Worm (Caenorhabditis elegans) whole organism, L4 larva: ENCODE data around the gene chat-1.

Source experiments
- F26F4.8 ChIP-seq: fragments of 200-800 bp; sonication (Bioruptor generic); conservative IDR thresholded peaks from 2 replicates; pipeline ENCODE4 v1.3.6; 2022; ENCODE audit warnings: missing genetic modification characterization, missing compliant biosample characterization
- F44E2.7 ChIP-seq: fragments of 200-800 bp; sonication (Bioruptor generic); IDR thresholded peaks from 2 replicates; pipeline ENCODE4 v2.1.2; 2022; ENCODE audit warnings: missing genetic modification characterization, missing compliant biosample characterization
- ZK546.5 ChIP-seq, 2 experiments: sonication (generic microtip); optimal IDR thresholded peaks; 2 replicates each; lab custom pipeline; 2017; ENCODE audit warnings: missing biosample characterization in 2 of 2, missing genetic modification characterization in 2 of 2
- aha-1 ChIP-seq: fragments of 150-350 bp; peaks from one replicate; lab custom pipeline; 2014; ENCODE audit warnings: missing biosample characterization, missing genetic modification characterization
- aly-2 ChIP-seq: sonication (generic microtip); optimal IDR thresholded peaks from 2 replicates; lab custom pipeline; 2018; ENCODE audit warnings: missing biosample characterization, missing genetic modification characterization
- ama-1 ChIP-seq: fragments of 150-350 bp; optimal IDR thresholded peaks from 2 replicates; lab custom pipeline; 2014; ENCODE audit warnings: inconsistent platforms, mixed read lengths
- arid-1 ChIP-seq: fragments of 200-800 bp; sonication (Bioruptor generic); conservative IDR thresholded peaks from 2 replicates; pipeline ENCODE4 v1.3.6; 2022; ENCODE audit warnings: missing genetic modification reagents, missing genetic modification characterization, missing compliant biosample characterization
- ceh-32 ChIP-seq: sonication (generic microtip); optimal IDR thresholded peaks from 2 replicates; lab custom pipeline; 2016; ENCODE audit warnings: mild to moderate bottlenecking, missing genetic modification characterization, missing compliant biosample characterization; ENCODE audit not compliant: poor library complexity
- cey-2 ChIP-seq: sonication (generic microtip); optimal IDR thresholded peaks from 3 replicates; lab custom pipeline; 2017; ENCODE audit warnings: missing genetic modification characterization, mild to moderate bottlenecking, missing compliant biosample characterization, antibody characterized with exemption, borderline replicate concordance; ENCODE audit not compliant: insufficient read depth
- daf-12 ChIP-seq: fragments of 150-350 bp; optimal IDR thresholded peaks from 2 replicates; lab custom pipeline; 2014; ENCODE audit warnings: missing biosample characterization, missing genetic modification reagents, missing genetic modification characterization
- daf-16 ChIP-seq, 3 experiments: sonication (generic microtip); optimal IDR thresholded peaks; 2 replicates each; lab custom pipeline; 2016 to 2017; ENCODE audit warnings: missing genetic modification characterization in 3 of 3, missing genetic modification reagents in 3 of 3, mild to moderate bottlenecking in 2 of 3, missing compliant biosample characterization in 2 of 3, missing biosample characterization in 1 of 3, moderate library complexity in 1 of 3
- daf-8 ChIP-seq: fragments of 200-800 bp; sonication (Bioruptor generic); IDR thresholded peaks from 2 replicates; pipeline ENCODE4 v1.3.6; 2022; ENCODE audit warnings: missing genetic modification characterization, missing compliant biosample characterization
- dmd-6 ChIP-seq: fragments of 200-800 bp; sonication (Bioruptor generic); IDR thresholded peaks from 2 replicates; pipeline ENCODE4 v1.3.6; 2022; ENCODE audit warnings: missing genetic modification reagents, missing genetic modification characterization, missing compliant biosample characterization
- dmd-8 ChIP-seq: fragments of 200-800 bp; sonication (Bioruptor generic); IDR thresholded peaks from 2 replicates; pipeline ENCODE4 v1.3.6; 2022; ENCODE audit warnings: missing genetic modification characterization, missing compliant biosample characterization
- dmd-9 ChIP-seq: fragments of 200-800 bp; sonication (Bioruptor generic); IDR thresholded peaks from 2 replicates; pipeline ENCODE4 v1.3.6; 2022; ENCODE audit warnings: missing genetic modification reagents, missing genetic modification characterization, missing compliant biosample characterization
- dpl-1 ChIP-seq: fragments of 150-350 bp; optimal IDR thresholded peaks from 2 replicates; lab custom pipeline; 2014; ENCODE audit warnings: missing biosample characterization, missing genetic modification reagents, missing genetic modification characterization
- fkh-10 ChIP-seq: fragments of 150-350 bp; optimal IDR thresholded peaks from 2 replicates; lab custom pipeline; 2014; ENCODE audit warnings: missing biosample characterization, missing genetic modification reagents, missing genetic modification characterization
- hlh-11 ChIP-seq: fragments of 200-800 bp; sonication (Bioruptor generic); optimal IDR thresholded peaks from 2 replicates; lab custom pipeline; 2018; ENCODE audit warnings: mild to moderate bottlenecking, missing genetic modification characterization, missing compliant biosample characterization
- hlh-30 ChIP-seq: sonication (generic microtip); optimal IDR thresholded peaks from 2 replicates; lab custom pipeline; 2017; ENCODE audit warnings: antibody characterized with exemption, mild to moderate bottlenecking, missing genetic modification characterization, missing compliant biosample characterization; ENCODE audit not compliant: insufficient read depth
- hmg-1.1 ChIP-seq: fragments of 200-800 bp; sonication (Bioruptor generic); IDR thresholded peaks from 2 replicates; pipeline ENCODE4 v1.3.6; 2022; ENCODE audit warnings: missing genetic modification reagents, missing genetic modification characterization, missing compliant biosample characterization
- jun-1 ChIP-seq: fragments of 150-350 bp; optimal IDR thresholded peaks from 2 replicates; lab custom pipeline; 2014; ENCODE audit warnings: missing biosample characterization, missing genetic modification reagents, missing genetic modification characterization
- lim-7 ChIP-seq: fragments of 200-800 bp; sonication (Bioruptor generic); IDR thresholded peaks from 2 replicates; pipeline ENCODE4 v1.3.6; 2022; ENCODE audit warnings: missing genetic modification characterization, missing compliant biosample characterization
- lin-1 ChIP-seq: fragments of 200-800 bp; sonication (Bioruptor generic); IDR thresholded peaks from 2 replicates; pipeline ENCODE4 v1.3.6; 2022; ENCODE audit warnings: missing genetic modification reagents, missing genetic modification characterization, missing compliant biosample characterization
- lin-13 ChIP-seq: fragments of 150-350 bp; optimal IDR thresholded peaks from 2 replicates; lab custom pipeline; 2014; ENCODE audit warnings: missing biosample characterization, missing genetic modification reagents, missing genetic modification characterization
- lin-15B ChIP-seq: fragments of 150-350 bp; sonication (generic microtip); optimal IDR thresholded peaks from 3 replicates; lab custom pipeline; 2014; ENCODE audit warnings: missing biosample characterization, missing genetic modification characterization
- lin-29 ChIP-seq: fragments of 200-800 bp; sonication (Bioruptor generic); IDR thresholded peaks from 2 replicates; pipeline ENCODE4 v1.3.6; 2022; ENCODE audit warnings: missing genetic modification reagents, missing genetic modification characterization, missing compliant biosample characterization
- lir-3 ChIP-seq: sonication (generic microtip); optimal IDR thresholded peaks from 2 replicates; lab custom pipeline; 2016; ENCODE audit warnings: mild to moderate bottlenecking, missing genetic modification characterization, missing compliant biosample characterization
- mdt-29 ChIP-seq: fragments of 200-800 bp; sonication (Bioruptor generic); IDR thresholded peaks from 2 replicates; pipeline ENCODE4 v1.3.6; 2022; ENCODE audit warnings: missing genetic modification reagents, missing genetic modification characterization, missing compliant biosample characterization
- mep-1 ChIP-seq: fragments of 150-350 bp; sonication (generic microtip); optimal IDR thresholded peaks from 3 replicates; lab custom pipeline; 2014; ENCODE audit warnings: missing biosample characterization, missing genetic modification characterization
- nhr-111 ChIP-seq: fragments of 200-800 bp; sonication (Bioruptor generic); optimal IDR thresholded peaks from 2 replicates; lab custom pipeline; 2018; ENCODE audit warnings: mild to moderate bottlenecking, missing genetic modification characterization, missing compliant biosample characterization
- nhr-237 ChIP-seq: sonication (generic microtip); optimal IDR thresholded peaks from 2 replicates; lab custom pipeline; 2017; ENCODE audit warnings: missing biosample characterization, missing genetic modification characterization
- nhr-28 ChIP-seq: fragments of 150-350 bp; optimal IDR thresholded peaks from 2 replicates; lab custom pipeline; 2014; ENCODE audit warnings: missing biosample characterization, missing genetic modification characterization
- nhr-41 ChIP-seq: fragments of 200-800 bp; sonication (Bioruptor generic); IDR thresholded peaks from 2 replicates; pipeline ENCODE4 v1.3.6; 2022; ENCODE audit warnings: missing genetic modification reagents, missing genetic modification characterization, missing compliant biosample characterization
- nhr-42 ChIP-seq: fragments of 200-800 bp; sonication (Bioruptor generic); IDR thresholded peaks from 2 replicates; pipeline ENCODE4 v1.3.6; 2022; ENCODE audit warnings: missing genetic modification characterization, missing compliant biosample characterization
- nhr-48 ChIP-seq: sonication (generic microtip); optimal IDR thresholded peaks from 2 replicates; lab custom pipeline; 2016; ENCODE audit warnings: mild to moderate bottlenecking, missing genetic modification characterization, missing compliant biosample characterization
- nhr-76 ChIP-seq: fragments of 150-350 bp; optimal IDR thresholded peaks from 2 replicates; lab custom pipeline; 2014; ENCODE audit warnings: missing biosample characterization, missing genetic modification characterization
- pha-4 ChIP-seq, 2 experiments: fragments of 150-350 bp in 1 of 2; fragments of 200-800 bp in 1 of 2; sonication (Bioruptor generic) in 1 of 2; IDR thresholded peaks in 1 of 2; optimal IDR thresholded peaks in 1 of 2; 2 replicates each; pipeline versions ENCODE4 v1.3.6 to Lab custom; 2014 to 2022; ENCODE audit warnings: missing genetic modification characterization in 2 of 2, missing genetic modification reagents in 2 of 2, missing biosample characterization in 1 of 2, missing compliant biosample characterization in 1 of 2
- set-16 ChIP-seq: fragments of 200-800 bp; sonication (Bioruptor generic); IDR thresholded peaks from 2 replicates; pipeline ENCODE4 v1.3.6; 2022; ENCODE audit warnings: missing genetic modification reagents, missing genetic modification characterization, missing compliant biosample characterization
- spr-3 ChIP-seq: fragments of 200-800 bp; sonication (Bioruptor generic); optimal IDR thresholded peaks from 2 replicates; lab custom pipeline; 2018; ENCODE audit warnings: mild to moderate bottlenecking, missing genetic modification characterization, missing compliant biosample characterization
- tra-1 ChIP-seq: fragments of 200-800 bp; sonication (Bioruptor generic); IDR thresholded peaks from 2 replicates; pipeline ENCODE4 v1.3.6; 2022; ENCODE audit warnings: missing genetic modification reagents, missing genetic modification characterization, missing compliant biosample characterization
- unc-130 ChIP-seq: sonication (generic microtip); optimal IDR thresholded peaks from 2 replicates; lab custom pipeline; 2016; ENCODE audit warnings: missing genetic modification reagents, missing genetic modification characterization, missing compliant biosample characterization
- unc-62 ChIP-seq, 3 experiments: fragments of 150-350 bp in 1 of 3; sonication (generic microtip); optimal IDR thresholded peaks in 2 of 3; peaks in 1 of 3; 1 replicate in 1 of 3; 2 replicates in 2 of 3; lab custom pipeline; 2014 to 2017; ENCODE audit warnings: missing biosample characterization in 3 of 3, missing genetic modification characterization in 3 of 3, missing genetic modification reagents in 3 of 3, missing genotype in 1 of 3
- zfp-3 ChIP-seq: fragments of 200-800 bp; sonication (Bioruptor generic); conservative IDR thresholded peaks from 2 replicates; pipeline ENCODE4 v1.3.6; 2022; ENCODE audit warnings: missing genetic modification reagents, missing genetic modification characterization, missing compliant biosample characterization

The chat-1 gene

DNA sequence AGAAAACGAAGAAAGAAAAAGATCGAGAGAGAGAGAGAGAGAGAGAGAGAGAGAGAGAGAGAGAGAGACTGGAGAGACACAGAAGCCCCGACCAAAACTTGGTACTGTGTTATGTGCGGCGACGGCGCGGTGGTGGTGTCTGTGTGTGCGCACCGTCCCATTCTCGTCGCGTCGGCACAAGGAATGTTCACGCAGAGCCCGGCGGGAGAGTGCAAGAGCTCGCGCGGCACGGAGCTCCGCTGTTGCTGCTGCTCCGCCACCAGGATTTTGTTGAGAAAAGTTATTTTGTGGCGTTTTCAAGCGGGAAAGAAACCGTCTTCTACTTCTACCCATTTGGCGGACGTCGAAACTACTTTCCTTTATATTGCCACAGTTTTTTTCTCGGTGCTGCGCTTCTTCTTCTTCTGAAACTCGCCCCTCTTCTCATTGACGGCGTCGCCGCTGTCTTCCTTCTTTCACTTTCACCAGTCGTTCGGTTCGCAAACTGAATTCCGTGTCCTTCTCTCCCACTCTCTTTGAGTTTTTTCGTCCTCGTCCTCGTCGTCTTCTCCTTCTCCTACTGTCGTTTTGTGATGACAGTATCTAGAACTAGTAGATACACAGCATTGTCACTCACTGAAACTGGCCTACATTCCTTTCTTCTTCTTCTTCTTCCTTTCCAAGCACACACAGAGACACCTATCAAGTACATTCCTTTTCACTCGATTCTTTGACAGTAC, 47.6 kb upstream of the chat-1 start (continued):
- TF ChIP-seq spr-3 (GFP tag; lab: Kevin White, UChicago) (no peak), lin-13 (GFP tag; lab: Kevin White, UChicago) (no peak), nhr-41 (GFP tag; lab: Robert Waterston, UW) (no peak), nhr-76 (no peak), F26F4.8 (no peak), lin-15B (tag; lab: Kevin White, UChicago) (no peak), aly-2 (tag; lab: Kevin White, UChicago) (no peak)

DNA sequence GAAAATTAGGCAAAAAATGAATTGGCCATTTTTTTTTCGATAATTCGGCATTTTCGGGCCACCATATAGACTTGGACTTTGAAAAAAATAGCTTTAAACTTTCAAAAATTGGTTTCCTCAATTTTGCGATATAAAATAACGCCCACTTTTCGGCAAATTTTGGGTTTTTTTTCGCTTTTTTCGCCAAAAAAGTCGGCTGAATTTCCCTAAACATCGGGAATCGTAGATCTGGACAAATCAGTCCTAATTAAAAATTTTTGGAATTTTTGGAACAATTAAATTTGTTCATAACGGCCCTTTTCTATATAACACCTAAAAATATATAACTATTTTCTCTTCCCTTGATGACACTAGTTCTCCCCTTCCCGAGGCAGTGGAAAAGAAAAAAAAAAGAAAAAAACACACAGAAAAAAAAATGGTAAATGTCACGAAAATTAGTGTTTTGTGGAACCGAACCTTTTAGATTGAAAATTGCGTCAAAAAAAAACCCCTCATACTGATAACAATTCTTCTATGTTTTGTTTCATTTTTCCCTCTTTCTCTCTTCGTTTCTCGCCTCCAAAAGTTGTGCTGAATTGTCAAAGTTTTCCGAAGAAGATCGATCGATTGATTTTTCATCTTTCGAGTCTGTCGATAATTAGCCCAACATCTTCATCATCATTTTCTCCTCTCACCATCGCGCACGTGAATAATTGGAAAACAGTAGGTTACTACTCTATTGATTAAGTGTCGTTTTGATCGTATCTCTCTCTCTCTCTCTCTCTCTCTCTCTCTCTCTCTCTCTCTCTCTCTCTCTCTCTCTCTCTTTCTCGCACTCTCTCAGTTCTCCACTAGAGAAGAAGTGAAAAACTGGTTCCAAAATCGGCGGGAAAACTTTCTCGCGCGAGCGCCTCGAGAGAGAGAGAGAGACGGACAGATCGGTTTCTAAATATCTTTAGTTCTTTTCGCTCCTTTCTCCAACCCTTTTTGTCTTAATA, 46.5 kb upstream of the chat-1 start, which contains the start of gene Y24D9A.6:
TSS of gene Y24D9A.6 (minus strand) at position 51 of the 977 bp plus-strand sequence.
- TF ChIP-seq F44E2.7 (GFP tag; lab: Robert Waterston, UW) = no peak
- TF ChIP-seq jun-1 (tag; lab: Kevin White, UChicago) = no peak
- 0 out of 2 replicates have a peak, but pooled peaks have one; percentile 41 for TF ChIP-seq lin-29 (GFP tag; lab: Robert Waterston, UW)
- TF ChIP-seq cey-2 (tag; lab: Kevin White, UChicago) = peak; percentile 23
- no peak for TF ChIP-seq daf-16 (GFP tag; optimal IDR thresholded peaks at IDR 0.05; lab: Kevin White, UChicago)
- peak; percentile 3 for TF ChIP-seq daf-16 (tag; optimal IDR thresholded peaks at IDR 0.05; lab: Kevin White, UChicago)
- TF ChIP-seq fkh-10 = no peak
- 0 out of 2 replicates have a peak, but pooled peaks have one; percentile 24 for TF ChIP-seq dmd-8 (GFP tag; lab: Robert Waterston, UW)
- no peak for TF ChIP-seq nhr-76
- no peak for TF ChIP-seq lin-1 (GFP tag; lab: Robert Waterston, UW)
- TF ChIP-seq spr-3 (GFP tag; lab: Kevin White, UChicago) = no peak
- peak; percentile 77 for TF ChIP-seq hlh-30
- no peak for TF ChIP-seq nhr-41 (GFP tag; lab: Robert Waterston, UW)
- no peak; the same call in 1 of the 2 replicates for TF ChIP-seq mdt-29 (GFP tag; lab: Robert Waterston, UW)
- TF ChIP-seq hlh-11 = peak; percentile 88
- no peak for TF ChIP-seq dmd-9 (GFP tag; lab: Robert Waterston, UW)
- TF ChIP-seq daf-12 (tag; lab: Kevin White, UChicago) = no peak
- TF ChIP-seq pha-4 (GFP tag; IDR thresholded peaks at IDR 0.05; lab: Robert Waterston, UW) = peak; percentile 28; the same call in 1 of the 2 replicates
- TF ChIP-seq pha-4 (tag; optimal IDR thresholded peaks at IDR 0.05; lab: Kevin White, UChicago) = no peak
- no peak for TF ChIP-seq ZK546.5 (tag; optimal IDR thresholded peaks at IDR 0.05; lab: Kevin White, UChicago)
- TF ChIP-seq aha-1 (tag; lab: Kevin White, UChicago) = peak; percentile 79
- peak; percentile 30 for TF ChIP-seq dpl-1 (GFP tag; lab: Kevin White, UChicago)
- no peak for TF ChIP-seq nhr-237 (tag; lab: Kevin White, UChicago)
- no peak for TF ChIP-seq lim-7 (GFP tag; lab: Robert Waterston, UW)
- no peak for TF ChIP-seq zfp-3
- no peak for TF ChIP-seq nhr-42 (GFP tag; lab: Robert Waterston, UW)
- peak in 1 of 2 experiments; percentile 99 for TF ChIP-seq unc-62 (GFP tag; optimal IDR thresholded peaks at IDR 0.05 in 1 of 2; lab: Kevin White, UChicago)
- no peak for TF ChIP-seq unc-62 (tag; optimal IDR thresholded peaks at IDR 0.05; lab: Kevin White, UChicago)
- no peak for TF ChIP-seq lir-3 (tag; lab: Kevin White, UChicago)
- TF ChIP-seq nhr-28 = peak; percentile 69
- no peak for TF ChIP-seq nhr-111 (GFP tag; lab: Kevin White, UChicago)
- TF ChIP-seq set-16 = peak; percentile 81
- peak; percentile 58 for TF ChIP-seq mep-1 (tag; lab: Kevin White, UChicago)
- peak; percentile 35; the same call in 1 of the 2 replicates for TF ChIP-seq tra-1 (GFP tag; lab: Robert Waterston, UW)
- TF ChIP-seq dmd-6 (GFP tag; lab: Robert Waterston, UW) = peak; percentile 62
- no peak for TF ChIP-seq unc-130 (GFP tag; lab: Kevin White, UChicago)
- peak; percentile 13; the same call in 1 of the 2 replicates for TF ChIP-seq hmg-1.1 (GFP tag; lab: Robert Waterston, UW)
- no peak for TF ChIP-seq ceh-32
- no peak for TF ChIP-seq daf-8 (GFP tag; lab: Robert Waterston, UW)
- TF ChIP-seq ama-1 (lab: Kevin White, UChicago) = no peak
- TF ChIP-seq nhr-48 (tag; lab: Kevin White, UChicago) = peak; percentile 11
- no peak for TF ChIP-seq arid-1 (GFP tag; lab: Robert Waterston, UW)
